Fruit fly (Drosophila melanogaster) whole organism, embryonic: ENCODE results near the gene Jhbp1.

Source experiments
- CG10209 ChIP-seq: fragments of 200-800 bp; sonication (Bioruptor generic); optimal IDR thresholded peaks from 3 replicates; lab custom pipeline; 2017; ENCODE audit warnings: missing biosample characterization, mild to moderate bottlenecking, missing genetic modification characterization, missing genetic modification reagents
- CG11696 ChIP-seq: fragments of 200-800 bp; sonication (Bioruptor generic); IDR thresholded peaks from 2 replicates; pipeline ENCODE4 v1.3.6; 2022; ENCODE audit warnings: missing biosample characterization, missing genetic modification characterization
- CG12219 ChIP-seq: fragments of 200-800 bp; sonication (Bioruptor generic); optimal IDR thresholded peaks from 3 replicates; lab custom pipeline; 2018; ENCODE audit warnings: missing biosample characterization, mild to moderate bottlenecking, missing genetic modification characterization
- CG12236 ChIP-seq: fragments of 200-800 bp; sonication (Bioruptor generic); optimal IDR thresholded peaks from 2 replicates; lab custom pipeline; 2016; ENCODE audit warnings: missing biosample characterization, missing genetic modification characterization
- CG12769 ChIP-seq: fragments of 200-800 bp; sonication (Bioruptor generic); optimal IDR thresholded peaks from 2 replicates; lab custom pipeline; 2019; ENCODE audit warnings: missing biosample characterization, mild to moderate bottlenecking, missing genetic modification characterization, moderate library complexity
- CG13624 ChIP-seq: fragments of 200-800 bp; sonication (Bioruptor generic); optimal IDR thresholded peaks from 2 replicates; lab custom pipeline; 2016; ENCODE audit warnings: missing biosample characterization, missing genetic modification characterization
- CG13775 ChIP-seq: fragments of 200-800 bp; sonication (Bioruptor generic); optimal IDR thresholded peaks from 3 replicates; lab custom pipeline; 2017; ENCODE audit warnings: missing biosample characterization, mild to moderate bottlenecking, missing genetic modification characterization
- CG13894 ChIP-seq: fragments of 200-800 bp; sonication (Bioruptor generic); optimal IDR thresholded peaks from 3 replicates; lab custom pipeline; 2018; ENCODE audit warnings: missing biosample characterization, mild to moderate bottlenecking, missing genetic modification characterization, moderate library complexity
- CG14965 ChIP-seq: fragments of 200-800 bp; sonication (Bioruptor generic); optimal IDR thresholded peaks from 2 replicates; lab custom pipeline; 2016; ENCODE audit warnings: missing biosample characterization, missing genetic modification characterization, borderline replicate concordance
- CG1529 ChIP-seq: fragments of 200-800 bp; sonication (Bioruptor generic); optimal IDR thresholded peaks from 3 replicates; lab custom pipeline; 2018; ENCODE audit warnings: missing biosample characterization, missing genetic modification characterization
- CG15479 ChIP-seq: fragments of 200-800 bp; sonication (Bioruptor generic); optimal IDR thresholded peaks from 3 replicates; lab custom pipeline; 2019; ENCODE audit warnings: missing biosample characterization, mild to moderate bottlenecking, missing genetic modification characterization, moderate library complexity
- CG18476 ChIP-seq: fragments of 200-800 bp; sonication (Bioruptor generic); optimal IDR thresholded peaks from 2 replicates; lab custom pipeline; 2016; ENCODE audit warnings: missing biosample characterization, mild to moderate bottlenecking, missing genetic modification characterization
- CG18619 ChIP-seq: fragments of 200-800 bp; sonication (Bioruptor generic); optimal IDR thresholded peaks from 3 replicates; lab custom pipeline; 2017; ENCODE audit warnings: missing biosample characterization, mild to moderate bottlenecking, missing genetic modification characterization
- CG18764 ChIP-seq: fragments of 200-800 bp; sonication (Bioruptor generic); optimal IDR thresholded peaks from 3 replicates; lab custom pipeline; 2016; ENCODE audit warnings: missing biosample characterization, missing genetic modification characterization
- CG30403 ChIP-seq: fragments of 200-800 bp; sonication (Bioruptor generic); optimal IDR thresholded peaks from 3 replicates; lab custom pipeline; 2016; ENCODE audit warnings: missing biosample characterization, missing genetic modification characterization
- CG3065 ChIP-seq: fragments of 200-800 bp; sonication (Bioruptor generic); optimal IDR thresholded peaks from 2 replicates; lab custom pipeline; 2016; ENCODE audit warnings: missing biosample characterization, missing genetic modification characterization
- CG3407 ChIP-seq: fragments of 200-800 bp; sonication (Bioruptor generic); optimal IDR thresholded peaks from 2 replicates; lab custom pipeline; 2018; ENCODE audit warnings: missing biosample characterization, mild to moderate bottlenecking, missing genetic modification characterization
- CG34376 ChIP-seq: fragments of 200-800 bp; sonication (Bioruptor generic); optimal IDR thresholded peaks from 2 replicates; lab custom pipeline; 2018; ENCODE audit warnings: missing biosample characterization, mild to moderate bottlenecking, missing genetic modification characterization
- CG4404 ChIP-seq: fragments of 200-800 bp; sonication (Bioruptor generic); IDR thresholded peaks from 2 replicates; pipeline ENCODE4 v1.3.6; 2022; ENCODE audit warnings: missing biosample characterization, missing genetic modification characterization
- CG6175 ChIP-seq: fragments of 200-800 bp; sonication (Bioruptor generic); IDR thresholded peaks from 3 replicates; pipeline ENCODE4 v1.3.6; 2022; ENCODE audit warnings: missing biosample characterization, missing genetic modification characterization
- CG7357 ChIP-seq: fragments of 200-800 bp; sonication (Bioruptor generic); IDR thresholded peaks from 3 replicates; pipeline ENCODE4 v1.3.6; 2022; ENCODE audit warnings: missing biosample characterization, missing genetic modification characterization
- CG8388 ChIP-seq: fragments of 200-800 bp; sonication (Bioruptor generic); optimal IDR thresholded peaks from 2 replicates; lab custom pipeline; 2019; ENCODE audit warnings: missing biosample characterization, mild to moderate bottlenecking, missing genetic modification characterization, moderate library complexity
- CG9215 ChIP-seq: fragments of 200-800 bp; sonication (Bioruptor generic); IDR thresholded peaks from 2 replicates; pipeline ENCODE4 v1.3.6; 2022; ENCODE audit warnings: missing biosample characterization, missing genetic modification characterization
- CG9609 ChIP-seq: fragments of 200-800 bp; sonication (Bioruptor generic); optimal IDR thresholded peaks from 3 replicates; lab custom pipeline; 2016; ENCODE audit warnings: missing biosample characterization, missing genetic modification characterization
- D19A ChIP-seq: fragments of 200-800 bp; optimal IDR thresholded peaks from 3 replicates; lab custom pipeline; 2019; ENCODE audit warnings: missing biosample characterization, mild to moderate bottlenecking, missing genetic modification characterization, moderate library complexity
- Doc3 ChIP-seq: fragments of 200-800 bp; sonication (Bioruptor generic); IDR thresholded peaks from 3 replicates; pipeline ENCODE4 v1.3.6; 2022; ENCODE audit warnings: missing biosample characterization, missing genetic modification characterization; ENCODE audit not compliant: partially characterized antibody
- E2f2 ChIP-seq: fragments of 200-800 bp; sonication (Bioruptor generic); IDR thresholded peaks from 2 replicates; pipeline ENCODE4 v1.3.6; 2022; ENCODE audit warnings: missing biosample characterization, missing genetic modification characterization
- Ets97D ChIP-seq: fragments of 200-800 bp; sonication (Bioruptor generic); optimal IDR thresholded peaks from 3 replicates; lab custom pipeline; 2016; ENCODE audit warnings: missing biosample characterization, missing genetic modification characterization
- Fer1 ChIP-seq: fragments of 200-800 bp; sonication (Bioruptor generic); optimal IDR thresholded peaks from 2 replicates; lab custom pipeline; 2017; ENCODE audit warnings: missing biosample characterization, mild to moderate bottlenecking, missing genetic modification characterization
- Fer2 ChIP-seq: fragments of 200-800 bp; sonication (Bioruptor generic); optimal IDR thresholded peaks from 2 replicates; lab custom pipeline; 2018; ENCODE audit warnings: missing biosample characterization, mild to moderate bottlenecking, missing genetic modification characterization, moderate library complexity
- H2.0 ChIP-seq: fragments of 200-800 bp; sonication (Bioruptor generic); IDR thresholded peaks from 2 replicates; pipeline ENCODE4 v1.3.6; 2022; ENCODE audit warnings: missing biosample characterization, missing genetic modification characterization
- HLH3B ChIP-seq: fragments of 200-800 bp; sonication (Bioruptor generic); IDR thresholded peaks from 2 replicates; pipeline ENCODE4 v1.3.6; 2022; ENCODE audit warnings: missing biosample characterization, missing genetic modification characterization
- Lim3 ChIP-seq: fragments of 200-800 bp; sonication (Bioruptor generic); IDR thresholded peaks from 2 replicates; pipeline ENCODE4 v1.3.6; 2022; ENCODE audit warnings: missing biosample characterization, missing genetic modification characterization
- NC2α ChIP-seq: fragments of 200-800 bp; sonication (Bioruptor generic); optimal IDR thresholded peaks from 2 replicates; lab custom pipeline; 2016; ENCODE audit warnings: missing biosample characterization, missing genetic modification characterization
- NC2β ChIP-seq: fragments of 200-800 bp; sonication (Bioruptor generic); optimal IDR thresholded peaks from 2 replicates; lab custom pipeline; 2016; ENCODE audit warnings: missing biosample characterization, missing genetic modification characterization
- Vsx1 ChIP-seq: fragments of 200-800 bp; sonication (Bioruptor generic); optimal IDR thresholded peaks from 2 replicates; lab custom pipeline; 2017; ENCODE audit warnings: missing biosample characterization, mild to moderate bottlenecking, missing genetic modification characterization, missing genetic modification reagents
- aop ChIP-seq: fragments of 200-800 bp; sonication (Bioruptor generic); IDR thresholded peaks from 2 replicates; pipeline ENCODE4 v1.3.6; 2022; ENCODE audit warnings: missing biosample characterization, missing genetic modification characterization
- ara ChIP-seq: fragments of 200-800 bp; sonication (Bioruptor generic); IDR thresholded peaks from 2 replicates; pipeline ENCODE4 v1.3.6; 2022; ENCODE audit warnings: missing biosample characterization, missing genetic modification characterization
- eve ChIP-seq, 2 experiments: fragments of >200 bp; optimal IDR thresholded peaks; 2 replicates each; lab custom pipeline; 2017; ENCODE audit warnings: missing biosample characterization in 2 of 2, missing genetic modification characterization in 2 of 2
- fd102C ChIP-seq: fragments of 200-800 bp; sonication (Bioruptor generic); optimal IDR thresholded peaks from 2 replicates; lab custom pipeline; 2018; ENCODE audit warnings: missing biosample characterization, mild to moderate bottlenecking, missing genetic modification characterization, moderate library complexity
- grau ChIP-seq: fragments of 200-800 bp; optimal IDR thresholded peaks from 3 replicates; lab custom pipeline; 2019; ENCODE audit warnings: missing biosample characterization, mild to moderate bottlenecking, missing genetic modification characterization, moderate library complexity
- gro ChIP-seq: fragments of 200-800 bp; sonication (Bioruptor generic); optimal IDR thresholded peaks from 2 replicates; lab custom pipeline; 2016; ENCODE audit warnings: missing biosample characterization, missing genetic modification characterization
- jigr1 ChIP-seq: fragments of 200-800 bp; sonication (Bioruptor generic); IDR thresholded peaks from 3 replicates; pipeline ENCODE4 v1.3.6; 2022; ENCODE audit warnings: missing biosample characterization, missing genetic modification characterization
- kay ChIP-seq: fragments of 200-800 bp; sonication (Bioruptor generic); optimal IDR thresholded peaks from 2 replicates; lab custom pipeline; 2016; ENCODE audit warnings: missing biosample characterization, missing genetic modification characterization
- mam ChIP-seq: fragments of 200-800 bp; sonication (Bioruptor generic); optimal IDR thresholded peaks from 3 replicates; lab custom pipeline; 2016; ENCODE audit warnings: missing biosample characterization, missing genetic modification characterization
- pb ChIP-seq: fragments of 200-800 bp; sonication (Bioruptor generic); optimal IDR thresholded peaks from 3 replicates; lab custom pipeline; 2016; ENCODE audit warnings: missing biosample characterization, missing genetic modification characterization
- rib ChIP-seq: fragments of 200-800 bp; sonication (Bioruptor generic); IDR thresholded peaks from 2 replicates; pipeline ENCODE4 v1.3.6; 2022; ENCODE audit warnings: missing biosample characterization, missing genetic modification characterization
- ro ChIP-seq: fragments of 200-800 bp; sonication (Bioruptor generic); IDR thresholded peaks from 2 replicates; pipeline ENCODE4 v1.3.6; 2022; ENCODE audit warnings: missing biosample characterization, missing genetic modification characterization
- sd ChIP-seq: fragments of 200-800 bp; sonication (Bioruptor generic); optimal IDR thresholded peaks from 3 replicates; lab custom pipeline; 2018; ENCODE audit warnings: missing biosample characterization, mild to moderate bottlenecking, missing genetic modification characterization, moderate library complexity
- sens-2 ChIP-seq: fragments of 200-800 bp; sonication (Bioruptor generic); IDR thresholded peaks from 2 replicates; pipeline ENCODE4 v1.3.6; 2022; ENCODE audit warnings: missing biosample characterization, missing genetic modification characterization
- sim ChIP-seq: fragments of 200-800 bp; sonication (Bioruptor generic); IDR thresholded peaks from 2 replicates; pipeline ENCODE4 v1.3.6; 2022; ENCODE audit warnings: missing biosample characterization, missing genetic modification characterization
- tx ChIP-seq: fragments of 200-800 bp; sonication (Bioruptor generic); optimal IDR thresholded peaks from 2 replicates; lab custom pipeline; 2016; ENCODE audit warnings: missing biosample characterization, missing genetic modification characterization

The Jhbp1 gene

dm6 chr3R:5015168-5015567 is 49.9 kb downstream of the Jhbp1 start (continued):
- TF ChIP-seq CG6175, result no peak
- TF ChIP-seq E2f2 (GFP tag; lab: Robert Waterston, UW), result peak; percentile 39; the same call in 1 of the 2 replicates
- TF ChIP-seq CG3065 (GFP tag; lab: Kevin White, UChicago), result no peak
- no peak for TF ChIP-seq fd102C (GFP tag; lab: Kevin White, UChicago)
- no peak for TF ChIP-seq pb
- TF ChIP-seq grau (tag; lab: Kevin White, UChicago), result peak; percentile 30
- peak; percentile 29; the same call in 1 of the 2 replicates for TF ChIP-seq sens-2
- no peak for TF ChIP-seq aop
- no peak for TF ChIP-seq CG13775 (GFP tag; lab: Kevin White, UChicago)
- TF ChIP-seq HLH3B (GFP tag; lab: Robert Waterston, UW), result peak; percentile 30; the same call in 1 of the 2 replicates
- TF ChIP-seq tx (GFP tag; lab: Kevin White, UChicago), result no peak
- no peak for TF ChIP-seq Lim3 (GFP tag; lab: Robert Waterston, UW)
- TF ChIP-seq CG30403 (GFP tag; lab: Kevin White, UChicago), result peak; percentile 15
- no peak for TF ChIP-seq CG15479 (GFP tag; lab: Kevin White, UChicago)
- TF ChIP-seq CG18476 (GFP tag; lab: Kevin White, UChicago), result peak; percentile 40
- TF ChIP-seq D19A (tag; lab: Kevin White, UChicago), result no peak
- TF ChIP-seq jigr1 (GFP tag; lab: Robert Waterston, UW), result no peak
- no peak for TF ChIP-seq CG12236
- TF ChIP-seq ara (GFP tag; lab: Robert Waterston, UW), result no peak
- TF ChIP-seq CG34376, result peak; percentile 71
- TF ChIP-seq H2.0 (GFP tag; lab: Robert Waterston, UW), result no peak
- TF ChIP-seq CG18619 (GFP tag; lab: Kevin White, UChicago), result peak; percentile 62
- no peak for TF ChIP-seq Doc3
- peak; percentile 30 for TF ChIP-seq CG1529
- peak; percentile 83 for TF ChIP-seq Vsx1 (GFP tag; lab: Kevin White, UChicago)
- 0 out of 2 replicates have a peak, but pooled peaks have one; percentile 25 for TF ChIP-seq sim (GFP tag; lab: Robert Waterston, UW)
- TF ChIP-seq CG13624 (GFP tag; lab: Kevin White, UChicago), result peak; percentile 4
- no peak for TF ChIP-seq CG9609 (GFP tag; lab: Kevin White, UChicago)
- peak; percentile 17 for TF ChIP-seq CG8388 (GFP tag; lab: Kevin White, UChicago)
- no peak for TF ChIP-seq Ets97D
- TF ChIP-seq Fer1 (GFP tag; lab: Kevin White, UChicago), result peak; percentile 92
- peak; percentile 72 for TF ChIP-seq CG10209
- peak; percentile 26 for TF ChIP-seq CG12219
- no peak for TF ChIP-seq mam (GFP tag; lab: Kevin White, UChicago)
- TF ChIP-seq ro, result no peak
- TF ChIP-seq Fer2 (tag; lab: Kevin White, UChicago), result peak; percentile 35
- peak; percentile 59 for TF ChIP-seq CG12769 (tag; lab: Kevin White, UChicago)
- no peak for TF ChIP-seq CG14965 (GFP tag; lab: Kevin White, UChicago)
- TF ChIP-seq eve (GFP tag; optimal IDR thresholded peaks at IDR 0.05; lab: Kevin White, UChicago), result no peak
- TF ChIP-seq CG13894 (tag; lab: Kevin White, UChicago), result no peak
- TF ChIP-seq CG7357 (GFP tag; lab: Robert Waterston, UW), result no peak
- no peak for TF ChIP-seq NC2α (GFP tag; lab: Kevin White, UChicago)
- no peak for TF ChIP-seq NC2β (GFP tag; lab: Kevin White, UChicago)
- peak; percentile 46 for TF ChIP-seq CG18764
- TF ChIP-seq CG9215, result no peak
- peak; percentile 62; the same call in 1 of the 2 replicates for TF ChIP-seq rib (GFP tag; lab: Robert Waterston, UW)
- TF ChIP-seq kay, result no peak
- no peak for TF ChIP-seq CG4404 (GFP tag; lab: Robert Waterston, UW)
- peak; percentile 80 for TF ChIP-seq CG3407 (GFP tag; lab: Kevin White, UChicago)
- no peak for TF ChIP-seq CG11696 (GFP tag; lab: Robert Waterston, UW)
- TF ChIP-seq gro, result no peak
- TF ChIP-seq sd (tag; lab: Kevin White, UChicago), result peak; percentile 71
